Worm (Caenorhabditis elegans) whole organism, midembryonic: ENCODE data around the gene grl-26.

Experiments used
- T22C8.4 ChIP-seq: fragments of 200-800 bp; sonication (Bioruptor generic); IDR thresholded peaks from 2 replicates; pipeline ENCODE4 v1.3.6; 2022; ENCODE audit warnings: missing genetic modification characterization, missing compliant biosample characterization
- cog-1 ChIP-seq: sonication (generic microtip); optimal IDR thresholded peaks from 2 replicates; lab custom pipeline; 2016; ENCODE audit warnings: missing genetic modification characterization, missing compliant biosample characterization
- flt-1 ChIP-seq: fragments of 200-800 bp; sonication (Bioruptor generic); IDR thresholded peaks from 2 replicates; pipeline ENCODE4 v1.3.6; 2022; ENCODE audit warnings: missing genetic modification characterization, missing compliant biosample characterization
- klf-2 ChIP-seq: fragments of 200-800 bp; sonication (Bioruptor generic); conservative IDR thresholded peaks from 2 replicates; pipeline ENCODE4 v1.3.6; 2022; ENCODE audit warnings: missing genetic modification reagents, missing genetic modification characterization, missing compliant biosample characterization
- med-1 ChIP-seq: sonication (generic microtip); optimal IDR thresholded peaks from 2 replicates; lab custom pipeline; 2017; ENCODE audit warnings: missing genetic modification characterization, mild to moderate bottlenecking, missing compliant biosample characterization, antibody characterized with exemption, missing genetic modification reagents; ENCODE audit not compliant: insufficient read depth
- tab-1 ChIP-seq: fragments of 200-800 bp; sonication (Bioruptor generic); IDR thresholded peaks from 2 replicates; pipeline ENCODE4 v1.3.6; 2022; ENCODE audit warnings: missing genetic modification characterization, missing compliant biosample characterization
- ztf-23 ChIP-seq: fragments of 200-800 bp; sonication (Bioruptor generic); IDR thresholded peaks from 2 replicates; pipeline ENCODE4 v1.3.6; 2022; ENCODE audit warnings: missing genetic modification reagents, missing genetic modification characterization, missing compliant biosample characterization
- ztf-29 ChIP-seq: fragments of 200-800 bp; sonication (Bioruptor generic); IDR thresholded peaks from 2 replicates; pipeline ENCODE4 v1.3.6; 2022; ENCODE audit warnings: missing genetic modification reagents, missing genetic modification characterization, missing compliant biosample characterization

- TF ChIP-seq flt-1: no peak
- TF ChIP-seq tab-1 (GFP tag; lab: Robert Waterston, UW): no peak
- TF ChIP-seq T22C8.4: no peak
- no peak for TF ChIP-seq cog-1 (tag; lab: Kevin White, UChicago)
- TF ChIP-seq ztf-23 (GFP tag; lab: Robert Waterston, UW): no peak
- no peak for TF ChIP-seq med-1 (GFP tag; lab: Kevin White, UChicago)
- no peak for TF ChIP-seq klf-2 (GFP tag; lab: Robert Waterston, UW)
- TF ChIP-seq ztf-29: no peak
These were observed 39.3 kb downstream of the grl-26 start, which contains the start of gene best-19 for ce11 chrIV:283347-283746.
